Fruit fly (Drosophila melanogaster) S2 (cell line): Measurements from ENCODE around the gene CG1571.

Source experiments
- CG8478 ChIP-seq: fragments of >200 bp; optimal IDR thresholded peaks from 2 replicates; lab custom pipeline; 2018
- CTCF ChIP-seq, 2 experiments: fragments of >200 bp; optimal IDR thresholded peaks; 2 replicates each; lab custom pipeline; 2018

DNA sequence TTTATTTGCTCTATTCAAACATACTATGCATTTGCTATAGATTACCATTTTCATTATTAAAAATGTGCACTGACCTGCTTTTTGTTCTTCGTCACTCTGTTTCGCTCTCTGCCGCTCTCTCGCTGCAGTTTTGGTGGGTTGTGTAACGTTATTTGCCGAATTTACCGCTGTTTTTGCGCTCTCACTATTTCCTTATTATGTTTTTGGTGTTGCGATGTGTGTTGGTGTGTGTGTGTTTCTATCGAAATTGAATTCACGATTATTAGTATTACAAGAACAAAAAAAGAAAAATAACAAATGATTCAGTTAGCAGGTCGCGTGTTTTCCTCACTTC lies 39.6 kb downstream of the CG1571 start:
- TF ChIP-seq CG8478 (lab: Kevin White, UChicago) (no peak), CTCF (optimal IDR thresholded peaks at IDR 0.05; lab: Kevin White, UChicago) (no peak)
